Fruit fly (Drosophila melanogaster): ENCODE results near the gene CG15155.

DNA sequence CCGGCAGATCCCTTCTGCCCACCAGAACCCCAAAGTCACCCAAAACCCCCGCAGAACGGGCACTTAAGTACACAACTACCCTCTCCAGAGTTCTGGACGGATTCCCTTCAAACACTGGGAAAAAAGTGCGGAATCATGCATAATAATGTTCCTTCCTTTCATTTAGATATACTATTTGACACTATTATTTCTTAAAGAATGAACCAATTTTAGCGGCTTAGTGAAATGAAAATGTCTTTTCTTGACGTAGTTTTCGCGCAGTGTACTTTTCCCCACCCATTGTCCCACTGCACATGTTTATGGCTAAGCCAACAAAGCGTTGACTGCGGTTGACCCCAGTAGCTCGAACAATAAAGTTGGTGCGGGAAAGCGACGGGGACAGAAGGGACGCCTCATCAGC, 32.0 kb downstream of the CG15155 start:
- TF ChIP-seq ey (GFP tag; optimal IDR thresholded peaks at IDR 0.05) = no peak
- TF ChIP-seq fru (GFP tag; optimal IDR thresholded peaks at IDR 0.05) = no peak
